Fruit fly (Drosophila melanogaster): Measurements from ENCODE around the gene CG42583.

DNA sequence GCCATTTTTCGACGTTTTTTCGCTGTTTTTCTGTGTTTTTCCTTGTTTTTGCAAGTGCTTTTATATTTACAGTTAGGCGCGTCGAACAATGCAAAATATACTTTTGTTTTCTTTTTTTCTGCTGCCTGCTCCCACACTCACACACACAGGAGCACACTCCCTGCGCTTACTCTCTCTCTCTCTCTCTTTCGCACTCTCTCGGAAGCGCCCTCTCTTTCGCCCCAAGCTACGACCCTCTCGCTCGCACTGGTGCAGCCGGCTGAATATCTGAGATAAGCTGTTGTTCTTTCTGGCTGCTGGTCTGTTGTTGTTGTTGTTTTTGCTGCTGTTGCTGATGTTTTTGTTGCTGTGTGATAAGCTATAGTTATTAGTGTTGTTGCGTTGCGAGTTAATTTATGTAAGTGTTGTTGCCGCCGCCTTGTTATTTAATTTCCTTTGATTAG is 19.4 kb downstream of the CG42583 start:
- TF ChIP-seq CG8478 (optimal IDR thresholded peaks at IDR 0.05) (no peak), CTCF (optimal IDR thresholded peaks at IDR 0.05) (no peak)

Measured in S2 (cell line).